Worm (Caenorhabditis elegans): ENCODE measurements around the gene irld-57.
"Not testable (repeated sequence)": the region's sequence is repeated elsewhere in the genome, so short reads cannot be mapped to it uniquely, and the experiment has no call there.

DNA sequence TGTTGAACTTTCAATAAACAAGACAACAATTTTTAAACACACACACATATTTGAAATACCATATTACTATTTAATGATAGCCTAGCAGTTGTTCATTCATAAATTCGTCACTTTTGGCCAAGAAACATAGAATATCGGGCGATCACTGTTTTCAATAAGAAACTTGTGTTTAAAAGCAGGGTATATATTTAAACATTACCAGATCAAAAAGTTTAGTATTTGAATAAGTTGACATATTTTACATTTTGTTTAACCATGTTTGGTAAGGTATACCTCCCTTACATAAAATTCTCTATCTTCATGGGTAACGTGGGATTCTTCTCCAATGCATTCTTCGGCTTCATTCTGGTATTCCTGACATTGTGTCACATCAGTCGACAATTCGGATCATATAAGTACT is 28.2 kb upstream of the irld-57 start, which contains the start of gene str-8:
- TF ChIP-seq fkh-3 (tag; optimal IDR thresholded peaks at IDR 0.05); Y53F4B.3 (GFP tag; IDR thresholded peaks at IDR 0.05); nhr-27 (tag; optimal IDR thresholded peaks at IDR 0.05); madf-6 (GFP tag; IDR thresholded peaks at IDR 0.05); xnd-1 (tag; optimal IDR thresholded peaks at IDR 0.05): not testable (repeated sequence)

Data from whole organism, young adult.